Fruit fly (Drosophila melanogaster): ENCODE measurements around the gene CG5704.

Gene CG5704

DNA sequence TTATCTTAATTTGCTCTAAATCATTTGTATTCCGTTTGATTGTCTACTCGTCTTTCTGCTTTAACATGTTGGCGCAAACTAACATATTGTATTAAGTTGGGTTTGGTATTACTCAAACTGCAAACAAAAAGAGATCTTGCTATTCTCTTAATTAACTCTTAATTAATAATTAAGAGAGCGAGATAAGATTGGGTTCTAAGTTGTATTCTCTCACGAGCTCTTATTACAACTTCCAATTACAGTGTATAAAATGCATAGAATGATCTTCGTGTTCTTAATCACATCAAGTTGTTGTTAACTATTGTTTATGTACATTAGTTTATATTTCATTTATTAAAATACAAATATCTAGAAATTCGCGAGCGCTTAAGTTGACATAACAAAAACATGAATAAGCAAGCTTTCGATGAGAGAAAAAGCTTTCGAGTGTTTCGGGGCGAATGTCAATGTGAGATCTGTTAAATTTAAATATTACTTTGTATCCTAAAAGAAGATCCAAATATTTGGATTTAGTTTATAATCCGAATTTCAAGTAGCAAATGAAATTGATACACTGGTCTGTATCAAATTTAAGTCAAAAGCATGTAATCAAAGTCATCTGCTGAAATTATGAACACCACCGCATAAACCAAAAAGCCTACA, at the start of gene CG5704:
Gene CG5704 (minus strand): TSS at position 87 of the 642 bp plus-strand sequence.
- TF ChIP-seq sd (tag; optimal IDR thresholded peaks at IDR 0.05) (peak; percentile 30), CG3281 (GFP tag; optimal IDR thresholded peaks at IDR 0.05) (no peak), exex (tag; optimal IDR thresholded peaks at IDR 0.05) (peak; percentile 19), Abd-B (GFP tag; optimal IDR thresholded peaks at IDR 0.05) (no peak), Fer2 (tag; optimal IDR thresholded peaks at IDR 0.05) (no peak), Myb (GFP tag; optimal IDR thresholded peaks at IDR 0.05) (peak; percentile 31), CG3163 (GFP tag; optimal IDR thresholded peaks at IDR 0.05) (peak; percentile 56), tio (GFP tag; optimal IDR thresholded peaks at IDR 0.05) (no peak), Trl (optimal IDR thresholded peaks at IDR 0.05) (peak; percentile 53 to 78), Trl (GFP tag; optimal IDR thresholded peaks at IDR 0.05) (no peak), chinmo (GFP tag; IDR thresholded peaks at IDR 0.05; ENCODE audit: partially characterized antibody) (0 out of 4 replicates have a peak, but pooled peaks have one; percentile 35), Pdp1 (GFP tag; optimal IDR thresholded peaks at IDR 0.05) (peak in 1 of 2 experiments; percentile 39), D19B (GFP tag; optimal IDR thresholded peaks at IDR 0.05) (no peak), sens (GFP tag) (peak; percentile 4)

DNA sequence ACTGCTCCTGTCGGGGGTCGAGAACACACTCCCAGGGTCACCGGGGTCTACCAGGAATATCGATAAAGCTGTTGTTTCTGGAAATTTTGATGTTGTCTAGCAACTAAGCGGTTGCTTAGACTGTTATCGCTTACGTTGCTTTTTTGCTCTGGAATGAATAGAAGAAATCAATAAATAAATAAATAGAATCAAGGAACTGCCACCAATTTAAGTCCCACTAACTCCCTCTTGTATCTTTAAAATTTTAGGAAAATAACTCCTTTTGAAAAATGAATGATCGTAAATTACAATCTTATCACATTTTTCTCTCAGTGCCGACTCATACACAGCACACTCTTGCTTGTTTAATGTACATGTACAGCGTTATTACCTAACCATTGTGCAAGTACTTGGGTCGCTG, 41.6 kb upstream of the CG5704 start, which contains the start of gene CG15878:
Gene CG15878 (minus strand): TSS at position 101 of the 400 bp plus-strand sequence.
- TF ChIP-seq CG18262 (tag; optimal IDR thresholded peaks at IDR 0.05) (no peak), CG4424 (GFP tag; optimal IDR thresholded peaks at IDR 0.05) (no peak), CG12769 (tag; optimal IDR thresholded peaks at IDR 0.05) (no peak), CG1602 (GFP tag; optimal IDR thresholded peaks at IDR 0.05) (no peak), Myb (GFP tag; optimal IDR thresholded peaks at IDR 0.05) (no peak), unc-4 (GFP tag; IDR thresholded peaks at IDR 0.05; ENCODE audit: partially characterized antibody) (no peak), az2 (GFP tag; optimal IDR thresholded peaks at IDR 0.05) (no peak), eyg (GFP tag; optimal IDR thresholded peaks at IDR 0.05) (no peak), Ets65A (GFP tag) (no peak), CG5953 (GFP tag; IDR thresholded peaks at IDR 0.05) (no peak), hb (GFP tag; IDR thresholded peaks at IDR 0.05; ENCODE audit: partially characterized antibody) (no peak), CG11247 (GFP tag; IDR thresholded peaks at IDR 0.05) (no peak)

dm6 chr3L:2196713-2197112, 25.9 kb upstream of the CG5704 start, which contains the start of gene CG8960:
TSS of gene CG8960 (plus strand) at chr3L:2197013.
- peak; percentile 50 for TF ChIP-seq Elba2 (GFP tag; optimal IDR thresholded peaks at IDR 0.05)
- TF ChIP-seq Scr (GFP tag; IDR thresholded peaks at IDR 0.05; ENCODE audit: partially characterized antibody): no peak
- no peak for TF ChIP-seq CG13894 (tag; optimal IDR thresholded peaks at IDR 0.05)

DNA sequence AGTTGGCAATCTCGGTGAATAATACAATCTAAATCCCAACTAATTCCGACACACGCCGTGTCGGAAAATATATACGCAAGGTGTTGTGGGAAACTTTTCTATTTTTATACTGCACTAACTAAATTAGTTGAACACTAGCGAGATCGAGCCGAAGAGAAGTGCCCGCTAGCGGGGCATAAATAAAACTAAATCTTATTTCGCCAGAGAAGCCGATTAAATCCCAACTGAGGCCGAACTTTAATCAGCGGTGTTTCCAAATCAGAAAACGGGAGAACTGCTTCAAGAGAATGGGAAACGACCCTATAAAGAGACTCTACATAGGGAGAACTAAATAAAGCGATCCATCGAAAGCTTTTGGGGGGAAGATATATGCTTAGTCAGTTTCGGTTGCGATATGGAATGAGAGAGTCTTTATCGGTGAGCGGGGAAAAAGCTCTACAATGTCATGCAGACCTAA, 21.3 kb upstream of the CG5704 start, which contains the start of gene CG5707:
Gene CG5707 (minus strand): TSS at position 228 of the 457 bp plus-strand sequence.
- no peak for TF ChIP-seq danr (GFP tag; IDR thresholded peaks at IDR 0.05)
- TF ChIP-seq hbn (GFP tag; IDR thresholded peaks at IDR 0.05; ENCODE audit: partially characterized antibody): no peak
- TF ChIP-seq B-H2 (GFP tag; optimal IDR thresholded peaks at IDR 0.05): peak; percentile 14
- TF ChIP-seq YL-1 (GFP tag; optimal IDR thresholded peaks at IDR 0.05): no peak
- peak; percentile 16 for TF ChIP-seq CG3281 (GFP tag; optimal IDR thresholded peaks at IDR 0.05)
- TF ChIP-seq Trl (optimal IDR thresholded peaks at IDR 0.05): peak; percentile 40 to 81
- TF ChIP-seq Trl (GFP tag; optimal IDR thresholded peaks at IDR 0.05): no peak
- no peak for TF ChIP-seq CG15601 (tag; optimal IDR thresholded peaks at IDR 0.05)
- TF ChIP-seq CG13287 (GFP tag; IDR thresholded peaks at IDR 0.05; ENCODE audit: partially characterized antibody): peak; percentile 19; the same call in 1 of the 2 replicates
- peak; percentile 78 for TF ChIP-seq Deaf1 (tag; optimal IDR thresholded peaks at IDR 0.05)
- TF ChIP-seq p53 (GFP tag; optimal IDR thresholded peaks at IDR 0.05): no peak
- TF ChIP-seq Jarid2 (GFP tag; optimal IDR thresholded peaks at IDR 0.05): peak; percentile 72
- no peak for TF ChIP-seq CG33557 (GFP tag; optimal IDR thresholded peaks at IDR 0.05)
- TF ChIP-seq CG8089 (GFP tag; optimal IDR thresholded peaks at IDR 0.05): no peak
- TF ChIP-seq lab (GFP tag; optimal IDR thresholded peaks at IDR 0.05): peak; percentile 27
- TF ChIP-seq MBD-R2 (GFP tag; IDR thresholded peaks at IDR 0.05): no peak
- no peak for TF ChIP-seq nmo (GFP tag; optimal IDR thresholded peaks at IDR 0.05)
- no peak for TF ChIP-seq Mad (GFP tag; optimal IDR thresholded peaks at IDR 0.05)
- TF ChIP-seq CG12769 (tag; optimal IDR thresholded peaks at IDR 0.05): peak; percentile 88
- peak; percentile 88 for TF ChIP-seq CG3163 (GFP tag; optimal IDR thresholded peaks at IDR 0.05)
- peak; percentile 45 for TF ChIP-seq ftz-f1 (GFP tag; optimal IDR thresholded peaks at IDR 0.05)

Data from whole organism, embryonic.